Fruit fly (Drosophila melanogaster): ENCODE results near the gene iPLA2-VIA.

iPLA2-VIA gene

DNA sequence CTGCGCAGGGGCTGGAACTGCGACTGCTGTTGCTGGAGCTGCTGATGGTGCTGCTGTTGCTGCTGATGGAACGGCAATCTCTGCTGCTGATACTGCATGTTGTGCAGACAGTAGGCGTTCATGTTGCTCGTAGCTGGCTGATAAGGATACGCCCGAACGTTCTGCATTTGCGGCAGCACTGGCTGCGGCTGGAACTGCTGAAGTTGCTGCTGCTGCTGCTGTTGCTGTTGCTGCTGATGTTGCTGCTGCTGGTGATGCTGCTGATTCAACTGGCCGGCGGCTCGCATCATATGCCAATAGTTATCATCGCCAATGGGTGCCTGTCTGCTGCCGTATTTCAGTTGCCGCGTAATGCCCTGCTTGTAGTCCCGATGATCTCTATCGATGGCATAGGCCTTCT is 23.4 kb downstream of the iPLA2-VIA start:
- TF ChIP-seq CG8478 (optimal IDR thresholded peaks at IDR 0.05) (peak; percentile 44), CG17912 (GFP tag; optimal IDR thresholded peaks at IDR 0.05) (no peak), sr (GFP tag; IDR thresholded peaks at IDR 0.05) (no peak), nerfin-2 (GFP tag; IDR thresholded peaks at IDR 0.05; ENCODE audit: partially characterized antibody) (no peak), Bdp1 (GFP tag; optimal IDR thresholded peaks at IDR 0.05) (no peak), wor (GFP tag; IDR thresholded peaks at IDR 0.05) (no peak), HLH54F (GFP tag; optimal IDR thresholded peaks at IDR 0.05) (no peak), mld (GFP tag; IDR thresholded peaks at IDR 0.05; ENCODE audit: partially characterized antibody) (0 out of 3 replicates have a peak, but pooled peaks have one; percentile 34), trem (tag; optimal IDR thresholded peaks at IDR 0.05) (no peak), H2.0 (GFP tag; IDR thresholded peaks at IDR 0.05) (no peak), CG7839 (tag; optimal IDR thresholded peaks at IDR 0.05) (no peak), CG14667 (GFP tag; IDR thresholded peaks at IDR 0.05) (no peak), kah (GFP tag; optimal IDR thresholded peaks at IDR 0.05) (no peak), Ets65A (GFP tag) (peak; percentile 39), CG2712 (tag; optimal IDR thresholded peaks at IDR 0.05) (no peak), MESR4 (GFP tag; optimal IDR thresholded peaks at IDR 0.05) (no peak), CG8281 (tag; optimal IDR thresholded peaks at IDR 0.05) (no peak), CG17328 (GFP tag; IDR thresholded peaks at IDR 0.05) (no peak), slou (GFP tag; optimal IDR thresholded peaks at IDR 0.05) (no peak), inv (GFP tag; IDR thresholded peaks at IDR 0.05; ENCODE audit: partially characterized antibody) (no peak), sd (tag; optimal IDR thresholded peaks at IDR 0.05) (no peak), CG1529 (GFP tag; optimal IDR thresholded peaks at IDR 0.05) (no peak), CG10543 (GFP tag; optimal IDR thresholded peaks at IDR 0.05) (no peak), Dfd (GFP tag; optimal IDR thresholded peaks at IDR 0.05) (peak in 1 of 2 experiments; percentile 44), sqz (GFP tag; optimal IDR thresholded peaks at IDR 0.05) (no peak), CG15269 (tag; optimal IDR thresholded peaks at IDR 0.05) (no peak)

- TF ChIP-seq Ssrp (tag; optimal IDR thresholded peaks at IDR 0.05) = peak; percentile 8
- TF ChIP-seq crp (GFP tag; optimal IDR thresholded peaks at IDR 0.05) = peak; percentile 68 to 92
- peak; percentile 28 for TF ChIP-seq CG10979 (tag; optimal IDR thresholded peaks at IDR 0.05)
- TF ChIP-seq ash1 (GFP tag; optimal IDR thresholded peaks at IDR 0.05) = no peak
- no peak for TF ChIP-seq bbx (GFP tag; IDR thresholded peaks at IDR 0.05; ENCODE audit: partially characterized antibody)
- peak; percentile 22 for TF ChIP-seq stwl (tag; optimal IDR thresholded peaks at IDR 0.05)
- TF ChIP-seq CG12659 (GFP tag; optimal IDR thresholded peaks at IDR 0.05) = peak; percentile 60
- TF ChIP-seq grn (GFP tag; optimal IDR thresholded peaks at IDR 0.05) = no peak
- TF ChIP-seq inv (GFP tag; IDR thresholded peaks at IDR 0.05; ENCODE audit: partially characterized antibody) = no peak
- TF ChIP-seq CG34224 (GFP tag; IDR thresholded peaks at IDR 0.05; ENCODE audit: partially characterized antibody) = no peak
- TF ChIP-seq CG17361 (GFP tag; IDR thresholded peaks at IDR 0.05) = 0 out of 3 replicates have a peak, but pooled peaks have one; percentile 28
- TF ChIP-seq maf-S (GFP tag; optimal IDR thresholded peaks at IDR 0.05) = no peak
- TF ChIP-seq amos (GFP tag; IDR thresholded peaks at IDR 0.05; ENCODE audit: partially characterized antibody) = no peak
- TF ChIP-seq CG6765 (GFP tag; optimal IDR thresholded peaks at IDR 0.05) = no peak
- TF ChIP-seq CG30431 (GFP tag; optimal IDR thresholded peaks at IDR 0.05) = no peak
- peak; percentile 29 for TF ChIP-seq lab (GFP tag; optimal IDR thresholded peaks at IDR 0.05)
- TF ChIP-seq Dll (GFP tag; IDR thresholded peaks at IDR 0.05; ENCODE audit: partially characterized antibody) = peak; percentile 43; the same call in 1 of the 4 replicates
- TF ChIP-seq pho (GFP tag; optimal IDR thresholded peaks at IDR 0.05) = peak; percentile 41
- peak; percentile 56 for TF ChIP-seq CG13424 (tag; optimal IDR thresholded peaks at IDR 0.05)
- TF ChIP-seq Meics (GFP tag; optimal IDR thresholded peaks at IDR 0.05) = no peak
- TF ChIP-seq vnd (GFP tag; IDR thresholded peaks at IDR 0.05; ENCODE audit: partially characterized antibody) = no peak
- TF ChIP-seq en (GFP tag; optimal IDR thresholded peaks at IDR 0.05) = no peak
- TF ChIP-seq Atf-2 (GFP tag; optimal IDR thresholded peaks at IDR 0.05) = no peak
- peak; percentile 40 for TF ChIP-seq CG13296 (GFP tag; optimal IDR thresholded peaks at IDR 0.05)
- TF ChIP-seq CG4617 (GFP tag; optimal IDR thresholded peaks at IDR 0.05; ENCODE audit: borderline replicate concordance) = peak; percentile 4
- TF ChIP-seq CG15696 (tag; optimal IDR thresholded peaks at IDR 0.05) = peak; percentile 13
Measured at dm6 chr3L:9838534-9838933, 25.6 kb downstream of the iPLA2-VIA start, which contains the start of gene Cdk8. TSS of gene Cdk8 (minus strand) at chr3L:9838670.

Data from whole organism, embryonic.